Fruit fly (Drosophila melanogaster): ENCODE results near the gene CG7024.
A peak's percentile ranks its signal among the peaks of the same experiment; 100 is the strongest.

The CG7024 gene

dm6 chrX:4684444-4684924 is 20.6 kb upstream of the CG7024 start (continued):
- peak; percentile 91 for TF ChIP-seq CG11247 (GFP tag; IDR thresholded peaks at IDR 0.05)
- TF ChIP-seq zf30C (GFP tag; optimal IDR thresholded peaks at IDR 0.05): peak; percentile 52
- peak; percentile 73 for TF ChIP-seq vnd (GFP tag; IDR thresholded peaks at IDR 0.05; ENCODE audit: partially characterized antibody)
- TF ChIP-seq Hr78 (GFP tag; optimal IDR thresholded peaks at IDR 0.05): no peak
- TF ChIP-seq Dfd (GFP tag; optimal IDR thresholded peaks at IDR 0.05): no peak
- TF ChIP-seq CG7271 (tag; optimal IDR thresholded peaks at IDR 0.05): no peak
- TF ChIP-seq otp (GFP tag; IDR thresholded peaks at IDR 0.05): peak; percentile 86
- peak; percentile 92 for TF ChIP-seq row (GFP tag; IDR thresholded peaks at IDR 0.05)
- no peak for TF ChIP-seq yki (optimal IDR thresholded peaks at IDR 0.05)
- peak; percentile 77 for TF ChIP-seq CG17829 (tag; optimal IDR thresholded peaks at IDR 0.05)
- peak; percentile 57 for TF ChIP-seq CG10979 (tag; optimal IDR thresholded peaks at IDR 0.05)
- peak; percentile 64 for TF ChIP-seq CG18262 (tag; optimal IDR thresholded peaks at IDR 0.05)
- TF ChIP-seq amos (GFP tag; IDR thresholded peaks at IDR 0.05; ENCODE audit: partially characterized antibody): peak; percentile 85
- peak; percentile 92 for TF ChIP-seq Atf6 (GFP tag; IDR thresholded peaks at IDR 0.05)
- peak; percentile 77 for TF ChIP-seq danr (GFP tag; IDR thresholded peaks at IDR 0.05)
- TF ChIP-seq CG9797 (GFP tag; optimal IDR thresholded peaks at IDR 0.05): peak; percentile 72
- TF ChIP-seq Hand (GFP tag; optimal IDR thresholded peaks at IDR 0.05): peak; percentile 50
- peak; percentile 58 for TF ChIP-seq da (GFP tag; optimal IDR thresholded peaks at IDR 0.05)
- peak; percentile 66 for TF ChIP-seq vfl (GFP tag; optimal IDR thresholded peaks at IDR 0.05)
- TF ChIP-seq CG31365 (tag; optimal IDR thresholded peaks at IDR 0.05): peak; percentile 10
- peak; percentile 57 for TF ChIP-seq CG16815 (GFP tag; optimal IDR thresholded peaks at IDR 0.05)
- peak; percentile 82 for TF ChIP-seq fd3F (GFP tag; optimal IDR thresholded peaks at IDR 0.05)
- no peak for TF ChIP-seq corto (GFP tag; optimal IDR thresholded peaks at IDR 0.05)
- peak; percentile 82 for TF ChIP-seq PHDP (tag; optimal IDR thresholded peaks at IDR 0.05)
- TF ChIP-seq tgo (GFP tag; IDR thresholded peaks at IDR 0.05): peak; percentile 89
- TF ChIP-seq mld (GFP tag; IDR thresholded peaks at IDR 0.05; ENCODE audit: partially characterized antibody): peak; percentile 73; the same call in 1 of the 3 replicates
- TF ChIP-seq salm (tag; optimal IDR thresholded peaks at IDR 0.05): peak; percentile 31
- peak; percentile 86 for TF ChIP-seq CG9817 (tag; optimal IDR thresholded peaks at IDR 0.05)
- TF ChIP-seq Antp (GFP tag; optimal IDR thresholded peaks at IDR 0.05): peak; percentile 92
- peak; percentile 57 for TF ChIP-seq CG15011 (GFP tag; optimal IDR thresholded peaks at IDR 0.05)
- TF ChIP-seq pan (optimal IDR thresholded peaks at IDR 0.05): no peak
- peak in 1 of 2 experiments; percentile 93 for TF ChIP-seq pan (GFP tag; optimal IDR thresholded peaks at IDR 0.05 in 1 of 2, IDR thresholded peaks at IDR 0.05 in 1 of 2)
- TF ChIP-seq NC2α (GFP tag; optimal IDR thresholded peaks at IDR 0.05): peak; percentile 29
- peak; percentile 54 for TF ChIP-seq CG1529 (GFP tag; optimal IDR thresholded peaks at IDR 0.05)
- peak; percentile 85 for TF ChIP-seq sr (GFP tag; IDR thresholded peaks at IDR 0.05)
- TF ChIP-seq Abd-B (GFP tag; optimal IDR thresholded peaks at IDR 0.05): peak; percentile 74
- peak; percentile 87 for TF ChIP-seq Xrp1 (GFP tag; IDR thresholded peaks at IDR 0.05)
- TF ChIP-seq chm (GFP tag; IDR thresholded peaks at IDR 0.05): peak; percentile 85
- peak; percentile 87 for TF ChIP-seq Nf-YC (tag; optimal IDR thresholded peaks at IDR 0.05)
- peak; percentile 89 for TF ChIP-seq CG11085 (GFP tag; IDR thresholded peaks at IDR 0.05)
- TF ChIP-seq CG1233 (GFP tag; optimal IDR thresholded peaks at IDR 0.05): peak; percentile 73
- TF ChIP-seq lov (optimal IDR thresholded peaks at IDR 0.05): no peak
- TF ChIP-seq lov (GFP tag; IDR thresholded peaks at IDR 0.05): peak; percentile 58; the same call in 1 of the 3 replicates
- peak; percentile 51; the same call in 1 of the 3 replicates for TF ChIP-seq jigr1 (GFP tag; IDR thresholded peaks at IDR 0.05)
- TF ChIP-seq Jarid2 (GFP tag; optimal IDR thresholded peaks at IDR 0.05): peak; percentile 54
- TF ChIP-seq CG16779 (GFP tag; IDR thresholded peaks at IDR 0.05): peak; percentile 91
- peak; percentile 5 for TF ChIP-seq hkb (optimal IDR thresholded peaks at IDR 0.05)
- TF ChIP-seq hkb (GFP tag; IDR thresholded peaks at IDR 0.05): peak; percentile 88
- TF ChIP-seq ranshi (GFP tag; IDR thresholded peaks at IDR 0.05): peak; percentile 88
- peak; percentile 85 for TF ChIP-seq bab2 (GFP tag; optimal IDR thresholded peaks at IDR 0.05)
- peak; percentile 81 for TF ChIP-seq Dll (GFP tag; IDR thresholded peaks at IDR 0.05; ENCODE audit: partially characterized antibody)

Data from whole organism, embryonic.